Fruit fly (Drosophila melanogaster): ENCODE data around the gene Grp170.
A peak's percentile ranks its signal among the peaks of the same experiment; 100 is the strongest.

The Grp170 gene

DNA sequence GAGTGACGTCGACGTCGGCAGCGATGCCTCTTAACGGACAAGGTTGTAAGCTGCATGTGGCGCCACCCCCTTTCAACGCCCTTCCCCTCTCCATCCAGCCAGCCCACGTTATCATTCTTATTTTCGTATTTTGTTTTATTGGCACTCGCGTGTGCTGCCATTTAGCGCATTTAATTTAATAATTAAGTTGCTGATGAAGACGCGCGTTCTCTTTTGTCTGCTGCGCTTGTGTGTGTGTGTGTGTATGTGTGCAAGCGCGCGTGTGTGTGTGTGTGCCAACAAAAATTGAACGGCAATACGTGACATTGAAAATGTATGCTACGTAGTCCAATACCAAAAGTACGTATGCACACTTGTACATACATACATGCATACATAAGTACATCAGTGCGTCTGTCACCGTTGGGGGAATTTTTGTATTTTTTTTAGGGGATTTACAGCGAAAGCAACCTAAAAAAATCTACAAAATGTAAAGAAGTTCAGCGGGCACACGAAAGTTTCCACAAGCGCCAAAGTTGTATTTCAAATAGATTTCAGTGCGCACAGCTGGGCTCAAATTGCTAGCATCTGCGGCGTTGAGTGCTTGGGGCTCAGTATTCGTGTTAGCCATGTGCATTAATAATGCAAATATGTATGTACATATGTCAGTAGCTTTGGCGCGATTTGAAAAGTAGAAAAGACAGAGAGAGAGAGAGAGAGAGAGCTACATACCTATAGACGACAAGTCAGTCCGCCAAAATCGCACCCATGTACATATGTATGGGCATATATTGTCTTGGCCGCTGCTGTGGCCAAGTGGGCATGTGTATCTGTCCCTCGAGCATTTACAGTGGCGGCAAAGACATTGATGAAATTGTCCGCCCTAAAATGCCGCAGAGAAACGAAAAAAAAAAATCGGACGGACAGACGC is 27.0 kb upstream of the Grp170 start (continued):
- TF ChIP-seq Opbp (GFP tag; IDR thresholded peaks at IDR 0.05; ENCODE audit: partially characterized antibody), result no peak
- no peak for TF ChIP-seq CG14860 (GFP tag; IDR thresholded peaks at IDR 0.05; ENCODE audit: partially characterized antibody)
- no peak for TF ChIP-seq Trl (optimal IDR thresholded peaks at IDR 0.05)
- peak; percentile 86 for TF ChIP-seq Trl (GFP tag; optimal IDR thresholded peaks at IDR 0.05)
- TF ChIP-seq Mad (GFP tag; optimal IDR thresholded peaks at IDR 0.05), result peak; percentile 75
- TF ChIP-seq B-H1 (GFP tag; IDR thresholded peaks at IDR 0.05), result peak; percentile 73
- peak; percentile 78 for TF ChIP-seq Drgx (GFP tag; IDR thresholded peaks at IDR 0.05)
- TF ChIP-seq CG2678 (tag; optimal IDR thresholded peaks at IDR 0.05), result peak; percentile 89
- peak; percentile 68; the same call in 1 of the 2 replicates for TF ChIP-seq CG31224 (GFP tag; IDR thresholded peaks at IDR 0.05)
- peak; percentile 52 for TF ChIP-seq Lhr (GFP tag; optimal IDR thresholded peaks at IDR 0.05)
- TF ChIP-seq CG2116 (GFP tag; optimal IDR thresholded peaks at IDR 0.05), result peak; percentile 49
- TF ChIP-seq sima (GFP tag; optimal IDR thresholded peaks at IDR 0.05), result no peak
- TF ChIP-seq D19A (tag; optimal IDR thresholded peaks at IDR 0.05), result peak; percentile 78
- TF ChIP-seq Sox100B (GFP tag; optimal IDR thresholded peaks at IDR 0.05), result peak; percentile 85
- no peak for TF ChIP-seq lov (optimal IDR thresholded peaks at IDR 0.05)
- TF ChIP-seq lov (GFP tag; IDR thresholded peaks at IDR 0.05), result peak; percentile 76; the same call in 1 of the 3 replicates
- peak; percentile 85 for TF ChIP-seq org-1 (GFP tag; optimal IDR thresholded peaks at IDR 0.05)
- peak; percentile 73 for TF ChIP-seq CG6654 (GFP tag; optimal IDR thresholded peaks at IDR 0.05)
- TF ChIP-seq disco-r (GFP tag; optimal IDR thresholded peaks at IDR 0.05), result peak; percentile 70
- TF ChIP-seq CG18011 (GFP tag; optimal IDR thresholded peaks at IDR 0.05), result peak; percentile 44
- TF ChIP-seq row (GFP tag; IDR thresholded peaks at IDR 0.05), result peak; percentile 82
- peak; percentile 88 for TF ChIP-seq ci (GFP tag; IDR thresholded peaks at IDR 0.05)
- TF ChIP-seq bsh (GFP tag; optimal IDR thresholded peaks at IDR 0.05), result peak; percentile 34 to 88
- TF ChIP-seq Meics (GFP tag; optimal IDR thresholded peaks at IDR 0.05), result peak; percentile 76
- TF ChIP-seq ewg (GFP tag; optimal IDR thresholded peaks at IDR 0.05), result peak; percentile 75
- no peak for TF ChIP-seq bigmax (GFP tag; optimal IDR thresholded peaks at IDR 0.05)
- TF ChIP-seq sr (GFP tag; IDR thresholded peaks at IDR 0.05), result peak; percentile 68; the same call in 1 of the 3 replicates
- peak; percentile 90 for TF ChIP-seq nmo (GFP tag; optimal IDR thresholded peaks at IDR 0.05)
- peak; percentile 47 for TF ChIP-seq CG8290 (GFP tag; optimal IDR thresholded peaks at IDR 0.05)
- peak in 1 of 2 experiments; percentile 85 for TF ChIP-seq CG8290 (tag; optimal IDR thresholded peaks at IDR 0.05)
- TF ChIP-seq CG33213 (GFP tag; optimal IDR thresholded peaks at IDR 0.05), result peak; percentile 74
- peak; percentile 66; the same call in 1 of the 2 replicates for TF ChIP-seq CG11247 (GFP tag; IDR thresholded peaks at IDR 0.05)
- TF ChIP-seq CG17359 (tag; optimal IDR thresholded peaks at IDR 0.05), result peak; percentile 82
- no peak for TF ChIP-seq unc-4 (GFP tag; IDR thresholded peaks at IDR 0.05; ENCODE audit: partially characterized antibody)
- TF ChIP-seq Atf6 (GFP tag; IDR thresholded peaks at IDR 0.05), result peak; percentile 78
- peak; percentile 47 for TF ChIP-seq CG15696 (tag; optimal IDR thresholded peaks at IDR 0.05)
- peak; percentile 66 for TF ChIP-seq CG17802 (tag; optimal IDR thresholded peaks at IDR 0.05)
- TF ChIP-seq nerfin-2 (GFP tag; IDR thresholded peaks at IDR 0.05; ENCODE audit: partially characterized antibody), result no peak
- TF ChIP-seq CG18764 (GFP tag; optimal IDR thresholded peaks at IDR 0.05), result peak; percentile 71
- TF ChIP-seq CG17186 (GFP tag; optimal IDR thresholded peaks at IDR 0.05), result peak; percentile 69
- peak; percentile 75 for TF ChIP-seq CG7372 (GFP tag; IDR thresholded peaks at IDR 0.05)
- peak; percentile 68 for TF ChIP-seq CG9932 (GFP tag; IDR thresholded peaks at IDR 0.05)
- no peak for TF ChIP-seq CG7745 (tag; optimal IDR thresholded peaks at IDR 0.05)
- peak; percentile 73 for TF ChIP-seq cg (GFP tag; optimal IDR thresholded peaks at IDR 0.05)
- TF ChIP-seq Aef1 (GFP tag; IDR thresholded peaks at IDR 0.05), result peak; percentile 78
- peak; percentile 82 for TF ChIP-seq CG8089 (GFP tag; optimal IDR thresholded peaks at IDR 0.05)
- peak; percentile 52 to 81 for TF ChIP-seq Pdp1 (GFP tag; optimal IDR thresholded peaks at IDR 0.05)
- TF ChIP-seq CG6854 (GFP tag; optimal IDR thresholded peaks at IDR 0.05), result peak; percentile 69

Data from whole organism, embryonic.